Worm (Caenorhabditis elegans) whole organism, L4 larva: Measurements from ENCODE around the gene flp-7.

Experiments
- ceh-44 ChIP-seq: fragments of 200-800 bp; sonication (Bioruptor generic); IDR thresholded peaks from 2 replicates; pipeline ENCODE4 v1.3.6; 2022; ENCODE audit warnings: missing genetic modification reagents, missing genetic modification characterization, missing compliant biosample characterization
- egl-27 ChIP-seq: sonication (generic microtip); optimal IDR thresholded peaks from 3 replicates; lab custom pipeline; 2017; ENCODE audit warnings: missing biosample characterization, missing genetic modification reagents, missing genetic modification characterization
- fos-1 ChIP-seq: fragments of 150-350 bp; optimal IDR thresholded peaks from 2 replicates; lab custom pipeline; 2014; ENCODE audit warnings: missing biosample characterization, missing genetic modification characterization
- gei-8 ChIP-seq: fragments of 200-800 bp; sonication (Bioruptor generic); optimal IDR thresholded peaks from 2 replicates; lab custom pipeline; 2018; ENCODE audit warnings: mild to moderate bottlenecking, missing genetic modification characterization, missing compliant biosample characterization
- nhr-237 ChIP-seq: sonication (generic microtip); optimal IDR thresholded peaks from 2 replicates; lab custom pipeline; 2017; ENCODE audit warnings: missing biosample characterization, missing genetic modification characterization
- nhr-6 ChIP-seq: fragments of 150-350 bp; optimal IDR thresholded peaks from 2 replicates; lab custom pipeline; 2014; ENCODE audit warnings: missing biosample characterization, missing genetic modification characterization
- unc-130 ChIP-seq: sonication (generic microtip); optimal IDR thresholded peaks from 2 replicates; lab custom pipeline; 2016; ENCODE audit warnings: missing genetic modification reagents, missing genetic modification characterization, missing compliant biosample characterization
- unc-62 ChIP-seq, 3 experiments: fragments of 150-350 bp in 1 of 3; sonication (generic microtip); optimal IDR thresholded peaks in 2 of 3; peaks in 1 of 3; 1 replicate in 1 of 3; 2 replicates in 2 of 3; lab custom pipeline; 2014 to 2017; ENCODE audit warnings: missing biosample characterization in 3 of 3, missing genetic modification characterization in 3 of 3, missing genetic modification reagents in 3 of 3, missing genotype in 1 of 3
- vab-7 ChIP-seq: fragments of 200-800 bp; sonication (Bioruptor generic); IDR thresholded peaks from 2 replicates; pipeline ENCODE4 v1.3.6; 2022; ENCODE audit warnings: missing genetic modification reagents, missing genetic modification characterization, missing compliant biosample characterization
- zfp-2 ChIP-seq: sonication (generic microtip); optimal IDR thresholded peaks from 2 replicates; lab custom pipeline; 2016; ENCODE audit warnings: mild to moderate bottlenecking, missing genetic modification characterization, missing compliant biosample characterization

- TF ChIP-seq unc-130 (no peak), vab-7 (GFP tag; lab: Robert Waterston, UW) (no peak), unc-62 (GFP tag; optimal IDR thresholded peaks at IDR 0.05 in 1 of 2; lab: Kevin White, UChicago) (no peak), unc-62 (tag; optimal IDR thresholded peaks at IDR 0.05; lab: Kevin White, UChicago) (no peak), gei-8 (GFP tag; lab: Kevin White, UChicago) (no peak), fos-1 (tag; lab: Kevin White, UChicago) (no peak), zfp-2 (tag; lab: Kevin White, UChicago) (no peak), ceh-44 (GFP tag; lab: Robert Waterston, UW) (no peak), egl-27 (tag; lab: Kevin White, UChicago) (no peak), nhr-237 (no peak), nhr-6 (no peak)
Measured at ce11 chrX:5885565-5885964, at the start of gene flp-7.
